Fruit fly (Drosophila melanogaster): Measurements from ENCODE around the gene 7B2.

- TF ChIP-seq CTCF (optimal IDR thresholded peaks at IDR 0.05) (no peak), CG8478 (optimal IDR thresholded peaks at IDR 0.05) (no peak)
These were observed 11.4 kb downstream of the 7B2 start for dm6 chr3R:5387996-5388395.

All from S2 (cell line).